Worm (Caenorhabditis elegans) whole organism, mixed stage, embryonic: ENCODE data around the gene pqm-1.
A peak's percentile ranks its signal among the peaks of the same experiment; 100 is the strongest.

Experiments used
- M03D4.4 ChIP-seq: sonication (generic microtip); optimal IDR thresholded peaks from 2 replicates; lab custom pipeline; 2017; ENCODE audit warnings: mild to moderate bottlenecking, missing genetic modification characterization, missing compliant biosample characterization
- bed-3 ChIP-seq: fragments of 200-800 bp; sonication (Bioruptor generic); optimal IDR thresholded peaks from 3 replicates; lab custom pipeline; 2018; ENCODE audit warnings: mild to moderate bottlenecking, missing genetic modification characterization, moderate library complexity, missing compliant biosample characterization
- blmp-1 ChIP-seq: fragments of 150-350 bp; optimal IDR thresholded peaks from 2 replicates; lab custom pipeline; 2014; ENCODE audit warnings: missing biosample characterization, missing genetic modification characterization
- ces-1 ChIP-seq: fragments of 150-350 bp; optimal IDR thresholded peaks from 2 replicates; lab custom pipeline; 2014; ENCODE audit warnings: missing biosample characterization, missing genetic modification reagents, missing genetic modification characterization
- cnd-1 ChIP-seq: fragments of 200-800 bp; sonication (Bioruptor generic); optimal IDR thresholded peaks from 2 replicates; lab custom pipeline; 2018; ENCODE audit warnings: mild to moderate bottlenecking, missing genetic modification characterization, missing compliant biosample characterization
- drap-1 ChIP-seq: fragments of 200-800 bp; sonication (Bioruptor generic); optimal IDR thresholded peaks from 3 replicates; lab custom pipeline; 2018; ENCODE audit warnings: mild to moderate bottlenecking, missing genetic modification characterization, missing compliant biosample characterization
- elt-1 ChIP-seq: sonication (generic microtip); optimal IDR thresholded peaks from 2 replicates; lab custom pipeline; 2017; ENCODE audit warnings: missing genetic modification characterization, mild to moderate bottlenecking, missing compliant biosample characterization, antibody characterized with exemption, moderate library complexity, borderline replicate concordance; ENCODE audit not compliant: insufficient read depth
- flh-1 ChIP-seq: fragments of 200-800 bp; sonication (Bioruptor generic); optimal IDR thresholded peaks from 2 replicates; lab custom pipeline; 2018; ENCODE audit warnings: mild to moderate bottlenecking, missing genetic modification characterization, moderate library complexity, missing compliant biosample characterization
- ham-2 ChIP-seq: fragments of 200-800 bp; sonication (Bioruptor generic); optimal IDR thresholded peaks from 2 replicates; lab custom pipeline; 2018; ENCODE audit warnings: mild to moderate bottlenecking, missing genetic modification characterization, missing compliant biosample characterization
- lin-32 ChIP-seq: fragments of 200-800 bp; sonication (Bioruptor generic); optimal IDR thresholded peaks from 2 replicates; lab custom pipeline; 2018; ENCODE audit warnings: mild to moderate bottlenecking, missing genetic modification characterization, missing compliant biosample characterization
- lsy-2 ChIP-seq: fragments of 150-350 bp; optimal IDR thresholded peaks from 2 replicates; lab custom pipeline; 2014; ENCODE audit warnings: missing biosample characterization, missing genetic modification characterization
- mab-5 ChIP-seq: fragments of 150-350 bp; optimal IDR thresholded peaks from 2 replicates; lab custom pipeline; 2014; ENCODE audit warnings: missing biosample characterization, missing genetic modification characterization
- mls-2 ChIP-seq: sonication (generic microtip); optimal IDR thresholded peaks from 2 replicates; lab custom pipeline; 2016; ENCODE audit warnings: mild to moderate bottlenecking, missing genetic modification characterization, moderate library complexity, missing compliant biosample characterization
- nhr-12 ChIP-seq: fragments of 150-350 bp; optimal IDR thresholded peaks from 2 replicates; lab custom pipeline; 2014; ENCODE audit warnings: missing biosample characterization, missing genetic modification characterization
- nhr-2 ChIP-seq: fragments of 150-350 bp; optimal IDR thresholded peaks from 2 replicates; lab custom pipeline; 2014; ENCODE audit warnings: missing biosample characterization, missing genetic modification characterization
- nhr-237 ChIP-seq: fragments of 150-350 bp; optimal IDR thresholded peaks from 2 replicates; lab custom pipeline; 2014; ENCODE audit warnings: missing biosample characterization, missing genetic modification characterization
- nhr-76 ChIP-seq: sonication (generic microtip); optimal IDR thresholded peaks from 2 replicates; lab custom pipeline; 2017; ENCODE audit warnings: missing biosample characterization, missing genetic modification characterization
- pha-4 ChIP-seq: fragments of 150-350 bp; optimal IDR thresholded peaks from 2 replicates; lab custom pipeline; 2018; ENCODE audit warnings: missing biosample characterization, missing genetic modification reagents, missing genetic modification characterization
- snpc-4 ChIP-seq: fragments of 150-350 bp; optimal IDR thresholded peaks from 2 replicates; lab custom pipeline; 2014; ENCODE audit warnings: missing biosample characterization, missing genetic modification characterization
- sptf-1 ChIP-seq: sonication (generic microtip); optimal IDR thresholded peaks from 2 replicates; lab custom pipeline; 2017; ENCODE audit warnings: mild to moderate bottlenecking, missing genetic modification characterization, moderate library complexity, missing compliant biosample characterization
- tbx-8 ChIP-seq: fragments of 200-800 bp; sonication (Bioruptor generic); optimal IDR thresholded peaks from 2 replicates; lab custom pipeline; 2018; ENCODE audit warnings: mild to moderate bottlenecking, missing genetic modification characterization, moderate library complexity, missing compliant biosample characterization
- unc-120 ChIP-seq: sonication (generic microtip); optimal IDR thresholded peaks from 2 replicates; lab custom pipeline; 2017; ENCODE audit warnings: missing genetic modification characterization, missing compliant biosample characterization; ENCODE audit not compliant: poor library complexity, severe bottlenecking
- unc-39 ChIP-seq: fragments of 150-350 bp; optimal IDR thresholded peaks from 2 replicates; lab custom pipeline; 2014; ENCODE audit warnings: missing biosample characterization, missing genetic modification characterization
- unc-62 ChIP-seq: fragments of 150-350 bp; optimal IDR thresholded peaks from 2 replicates; lab custom pipeline; 2014; ENCODE audit warnings: missing biosample characterization, missing genetic modification reagents, missing genetic modification characterization
- ztf-11 ChIP-seq: fragments of 150-350 bp; optimal IDR thresholded peaks from 2 replicates; lab custom pipeline; 2014; ENCODE audit warnings: missing biosample characterization, missing genetic modification characterization

pqm-1 gene

DNA sequence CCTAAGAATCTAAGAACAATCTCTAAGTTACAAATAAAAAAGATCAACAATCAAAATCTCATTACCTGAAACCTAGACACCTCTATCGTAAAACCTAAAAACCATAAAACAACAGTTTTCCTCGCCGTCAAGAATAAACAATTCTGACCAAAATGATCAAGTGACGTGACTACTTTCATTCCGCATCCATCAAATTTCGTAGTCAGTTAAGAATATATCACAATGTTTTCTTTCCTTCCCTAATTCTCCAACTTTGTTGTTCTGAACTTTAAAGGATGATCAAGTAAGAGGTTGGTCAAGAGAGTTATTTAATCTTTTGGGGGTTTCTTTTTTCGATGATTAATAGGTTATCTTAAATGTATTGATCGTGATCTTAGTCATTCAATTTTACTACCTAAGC lies 10.9 kb upstream of the pqm-1 start:
- TF ChIP-seq lsy-2 (tag; lab: Kevin White, UChicago), result no peak
- no peak for TF ChIP-seq cnd-1 (tag; lab: Kevin White, UChicago)

DNA sequence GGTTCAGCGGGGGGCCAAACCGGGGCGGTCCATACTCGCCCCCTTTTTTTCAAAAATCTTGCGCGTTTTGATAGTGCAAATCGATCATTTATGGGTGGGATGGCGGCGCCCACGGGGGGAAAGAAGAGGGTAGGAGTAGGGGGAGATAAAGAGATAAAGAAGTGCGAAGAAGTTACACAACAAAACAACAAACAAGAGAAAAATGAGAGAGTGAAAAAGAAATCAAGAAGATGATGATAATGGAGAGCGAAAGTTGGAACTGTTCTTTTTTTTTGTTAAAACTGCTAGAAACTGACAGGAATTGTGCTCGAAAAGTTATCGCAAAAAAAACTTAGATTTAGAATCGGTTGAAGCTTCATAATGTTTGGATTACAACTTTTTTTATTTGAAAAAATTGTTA lies 10.0 kb upstream of the pqm-1 start, which contains the start of gene ptr-13:
TSS of gene ptr-13 (minus strand) at position 92 of the 400 bp plus-strand sequence.
- TF ChIP-seq elt-1, result no peak
- no peak for TF ChIP-seq tbx-8
- TF ChIP-seq snpc-4 (tag; lab: Kevin White, UChicago), result no peak
- TF ChIP-seq unc-120 (tag; lab: Kevin White, UChicago), result no peak
- TF ChIP-seq unc-62 (GFP tag; lab: Kevin White, UChicago), result no peak
- TF ChIP-seq nhr-12 (tag; lab: Kevin White, UChicago), result no peak
- TF ChIP-seq mab-5 (tag; lab: Kevin White, UChicago), result no peak
- no peak for TF ChIP-seq drap-1

DNA sequence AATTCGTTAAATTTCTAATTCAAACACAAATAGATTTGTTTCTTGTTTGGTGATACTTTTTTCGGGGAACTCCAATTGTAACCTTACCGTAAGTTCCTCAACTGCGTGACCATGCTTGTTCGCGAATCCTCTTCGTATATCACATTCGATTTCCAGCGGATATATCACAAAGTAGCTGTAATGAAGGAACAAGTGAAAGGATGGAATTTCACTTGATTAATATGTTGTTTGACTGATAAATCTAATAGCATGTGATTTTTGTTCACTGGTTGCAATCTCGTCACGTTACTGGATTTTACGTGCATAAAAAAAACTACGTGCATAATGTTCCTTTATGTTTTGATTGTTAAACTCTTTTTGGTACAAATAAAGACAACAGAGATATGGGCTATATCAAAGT lies 9.3 kb upstream of the pqm-1 start:
- TF ChIP-seq unc-39 (tag; lab: Kevin White, UChicago), result no peak
- TF ChIP-seq elt-1, result no peak
- no peak for TF ChIP-seq nhr-2
- no peak for TF ChIP-seq unc-62 (GFP tag; lab: Kevin White, UChicago)
- TF ChIP-seq ces-1 (GFP tag; lab: Kevin White, UChicago), result no peak
- TF ChIP-seq cnd-1 (tag; lab: Kevin White, UChicago), result no peak
- TF ChIP-seq, all 35 proteins: peak for 0

DNA sequence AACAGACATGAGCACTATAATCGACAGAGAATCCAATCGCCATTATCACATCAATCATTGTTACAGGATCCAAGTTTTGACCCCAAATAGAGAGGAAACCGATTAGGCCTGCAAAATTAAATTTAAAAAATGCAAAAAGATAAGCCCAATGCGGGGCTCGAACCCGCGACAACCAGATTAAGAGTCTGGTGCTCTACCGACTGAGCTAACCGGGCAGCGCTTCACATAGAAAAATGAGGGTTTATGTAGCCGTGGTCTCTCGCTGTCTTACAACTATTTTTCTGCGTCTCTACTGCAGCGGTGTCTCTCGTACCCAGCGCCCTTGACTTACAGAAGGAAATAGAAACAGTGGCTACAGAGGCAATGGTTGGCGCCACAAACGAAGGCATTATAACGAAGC lies 5.3 kb upstream of the pqm-1 start:
- TF ChIP-seq M03D4.4 (peak; percentile 47), unc-120 (tag; lab: Kevin White, UChicago) (peak; percentile 70), sptf-1 (peak; percentile 71), mls-2 (tag; lab: Kevin White, UChicago) (peak; percentile 52), nhr-76 (tag; lab: Kevin White, UChicago) (no peak), ham-2 (peak; percentile 61), cnd-1 (tag; lab: Kevin White, UChicago) (peak; percentile 13), lin-32 (GFP tag; lab: Kevin White, UChicago) (no peak), drap-1 (peak; percentile 60), bed-3 (GFP tag; lab: Kevin White, UChicago) (peak; percentile 52), ztf-11 (tag; lab: Kevin White, UChicago) (no peak)

DNA sequence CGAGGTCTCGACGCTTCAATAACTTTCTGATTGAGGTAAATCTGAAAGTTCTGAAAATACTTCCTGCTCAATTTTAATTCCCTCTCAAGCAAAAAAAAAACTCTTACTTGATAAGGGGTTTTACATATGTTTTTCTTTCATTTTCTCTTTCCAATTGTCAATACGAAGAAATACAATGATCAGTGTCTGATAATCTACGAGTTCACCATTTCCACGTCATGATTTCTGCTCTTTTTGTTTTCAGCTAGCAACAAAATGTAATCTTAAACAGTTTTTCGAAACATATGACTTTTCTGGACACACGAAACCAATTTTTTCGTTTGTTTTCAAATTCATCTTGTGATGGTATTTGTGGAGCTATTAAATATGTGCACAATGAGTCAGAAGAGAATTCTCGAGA lies 3.8 kb upstream of the pqm-1 start:
- TF ChIP-seq pha-4 (tag; lab: Kevin White, UChicago), result no peak
- no peak for TF ChIP-seq blmp-1 (tag; lab: Kevin White, UChicago)
- TF ChIP-seq flh-1 (GFP tag; lab: Kevin White, UChicago), result no peak
- no peak for TF ChIP-seq M03D4.4
- TF ChIP-seq elt-1, result no peak
- no peak for TF ChIP-seq unc-62 (GFP tag; lab: Kevin White, UChicago)

DNA sequence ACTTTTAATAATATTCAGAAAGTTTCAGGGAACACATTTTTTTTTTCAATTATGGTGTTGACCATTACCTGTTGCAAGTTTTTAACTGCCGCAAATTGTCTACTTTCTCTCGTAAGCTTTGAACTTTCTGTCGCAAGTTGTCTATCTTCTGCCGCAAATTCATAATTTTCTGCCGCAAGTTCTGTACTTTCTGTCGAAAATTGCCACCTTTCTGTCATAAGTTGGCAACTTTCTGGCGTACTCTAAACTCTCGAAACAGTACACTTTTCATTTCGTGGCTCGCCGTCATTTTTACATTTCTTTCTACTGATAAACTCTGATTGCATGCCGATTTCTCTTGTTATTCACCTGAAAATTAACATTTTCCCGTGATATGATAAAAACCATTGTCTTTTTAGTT lies 3.0 kb upstream of the pqm-1 start:
- no peak for TF ChIP-seq ces-1 (GFP tag; lab: Kevin White, UChicago)

DNA sequence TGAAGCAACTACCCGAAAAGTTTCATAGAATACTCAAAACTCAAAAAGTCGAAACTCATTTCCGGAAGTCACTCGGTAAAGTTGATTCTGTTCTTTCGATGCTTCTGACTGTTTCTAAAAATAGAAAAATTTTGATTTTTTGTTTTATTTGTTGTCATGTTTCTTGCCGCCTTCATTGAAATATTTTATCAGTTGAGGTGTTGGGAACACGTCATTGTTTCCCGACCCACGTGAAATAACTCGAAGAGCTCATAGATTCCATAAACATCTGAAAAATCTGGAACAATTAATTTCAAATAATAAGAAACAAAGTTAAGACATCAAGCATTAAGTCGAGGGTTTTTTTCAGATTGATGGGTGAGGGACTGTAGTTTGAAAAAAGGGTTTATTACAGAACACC lies 2.6 kb upstream of the pqm-1 start:
- TF ChIP-seq unc-62 (GFP tag; lab: Kevin White, UChicago), result no peak
- TF ChIP-seq cnd-1 (tag; lab: Kevin White, UChicago), result no peak
- no peak for TF ChIP-seq ham-2

DNA sequence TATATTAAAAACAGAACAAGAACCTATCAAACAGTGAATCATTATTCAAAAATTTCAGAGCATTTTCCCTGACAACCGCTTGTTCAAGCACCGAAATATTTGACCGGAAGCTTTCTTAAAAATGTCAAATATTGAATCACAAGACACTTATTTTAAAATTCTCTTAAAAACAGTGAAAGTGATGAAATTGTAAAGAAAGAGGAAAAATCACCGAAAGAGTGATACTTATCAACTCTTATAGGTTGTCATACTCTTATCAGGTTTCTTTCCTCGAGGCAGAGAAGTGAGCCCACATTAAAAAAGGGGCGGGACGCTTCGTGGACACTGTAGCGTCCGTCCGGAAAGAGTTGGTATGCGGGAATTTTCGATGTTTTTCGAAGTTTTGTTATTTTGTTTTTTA lies 1.4 kb upstream of the pqm-1 start:
- TF ChIP-seq unc-39 (tag; lab: Kevin White, UChicago), result no peak
- TF ChIP-seq ces-1 (GFP tag; lab: Kevin White, UChicago), result no peak
- TF ChIP-seq nhr-237 (tag; lab: Kevin White, UChicago), result no peak
- TF ChIP-seq, all 35 proteins: peak for 0
